Fruit fly (Drosophila melanogaster): Measurements from ENCODE around the gene ush.

ush gene

DNA sequence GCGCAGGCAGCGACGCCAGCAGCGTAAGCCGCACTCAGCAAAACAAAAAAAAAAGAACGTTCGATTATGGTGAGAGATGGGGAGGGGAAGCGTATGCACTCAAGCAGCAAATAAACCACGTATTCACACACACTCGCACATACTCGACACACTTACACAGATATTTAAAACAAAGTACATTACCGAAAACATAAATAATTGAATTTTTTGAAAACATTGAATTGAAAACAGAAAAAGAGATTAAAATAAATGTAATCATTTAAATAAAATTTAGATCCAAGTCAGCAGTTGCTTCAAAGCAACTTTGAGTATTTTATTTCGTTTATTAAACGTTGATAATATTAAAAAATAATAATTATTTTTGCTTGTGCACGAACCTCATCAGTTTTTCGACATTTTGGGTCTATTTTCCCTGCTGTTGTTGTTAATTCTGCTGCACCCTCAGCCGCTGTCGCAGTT lies 5.0 kb upstream of the ush start (continued):
- TF ChIP-seq Dip2 (GFP tag; IDR thresholded peaks at IDR 0.05) (no peak), CG14710 (tag; optimal IDR thresholded peaks at IDR 0.05) (peak; percentile 4), B-H2 (GFP tag; optimal IDR thresholded peaks at IDR 0.05) (no peak), Stat92E (GFP tag; optimal IDR thresholded peaks at IDR 0.05) (no peak), HmgD (GFP tag; optimal IDR thresholded peaks at IDR 0.05) (no peak), CG32767 (GFP tag; IDR thresholded peaks at IDR 0.05) (no peak), CG9932 (GFP tag; IDR thresholded peaks at IDR 0.05) (no peak), sd (tag; optimal IDR thresholded peaks at IDR 0.05) (no peak), CG12236 (GFP tag; optimal IDR thresholded peaks at IDR 0.05) (no peak), GATAe (GFP tag; conservative IDR thresholded peaks at IDR 0.05) (no peak), CHES-1-like (GFP tag; optimal IDR thresholded peaks at IDR 0.05) (no peak), dmrt99B (tag; optimal IDR thresholded peaks at IDR 0.05) (peak; percentile 83), da (GFP tag; optimal IDR thresholded peaks at IDR 0.05) (no peak), Sox100B (GFP tag; optimal IDR thresholded peaks at IDR 0.05) (peak; percentile 64), MESR4 (GFP tag; optimal IDR thresholded peaks at IDR 0.05) (no peak), CG9727 (GFP tag; optimal IDR thresholded peaks at IDR 0.05) (peak; percentile 29), sob (GFP tag; IDR thresholded peaks at IDR 0.05) (no peak), CG11456 (GFP tag; IDR thresholded peaks at IDR 0.05) (no peak), Taf1 (GFP tag; IDR thresholded peaks at IDR 0.05) (no peak), CG6683 (GFP tag; optimal IDR thresholded peaks at IDR 0.05) (peak; percentile 53), sens-2 (GFP tag; IDR thresholded peaks at IDR 0.05) (no peak), knrl (GFP tag; IDR thresholded peaks at IDR 0.05; ENCODE audit: partially characterized antibody) (no peak), CG3726 (GFP tag; IDR thresholded peaks at IDR 0.05) (no peak), CG15073 (GFP tag; optimal IDR thresholded peaks at IDR 0.05) (no peak), pb (GFP tag; optimal IDR thresholded peaks at IDR 0.05) (no peak), stc (GFP tag; IDR thresholded peaks at IDR 0.05) (no peak), Vsx1 (GFP tag; optimal IDR thresholded peaks at IDR 0.05) (peak; percentile 9), CG1602 (GFP tag; optimal IDR thresholded peaks at IDR 0.05) (peak; percentile 43), lilli (GFP tag; optimal IDR thresholded peaks at IDR 0.05) (no peak), CG6791 (GFP tag; IDR thresholded peaks at IDR 0.05; ENCODE audit: partially characterized antibody) (no peak), CG6813 (GFP tag; optimal IDR thresholded peaks at IDR 0.05) (peak; percentile 1), pum (GFP tag; optimal IDR thresholded peaks at IDR 0.05) (no peak), z (GFP tag; IDR thresholded peaks at IDR 0.05) (0 out of 3 replicates have a peak, but pooled peaks have one; percentile 32), Hr78 (GFP tag; optimal IDR thresholded peaks at IDR 0.05) (no peak), bab2 (GFP tag; optimal IDR thresholded peaks at IDR 0.05) (no peak), CG16779 (GFP tag; IDR thresholded peaks at IDR 0.05) (no peak), CrebB (tag; optimal IDR thresholded peaks at IDR 0.05) (no peak), aop (GFP tag; IDR thresholded peaks at IDR 0.05) (no peak), gem (tag; optimal IDR thresholded peaks at IDR 0.05) (peak; percentile 92), CG8388 (GFP tag; optimal IDR thresholded peaks at IDR 0.05) (peak; percentile 65), HmgZ (tag; optimal IDR thresholded peaks at IDR 0.05) (no peak), nau (GFP tag; optimal IDR thresholded peaks at IDR 0.05) (peak; percentile 20), CG43689 (GFP tag; IDR thresholded peaks at IDR 0.05) (no peak), ems (GFP tag; optimal IDR thresholded peaks at IDR 0.05) (no peak), CG6175 (GFP tag; IDR thresholded peaks at IDR 0.05) (no peak), eve (GFP tag; optimal IDR thresholded peaks at IDR 0.05) (no peak), CG9215 (GFP tag; IDR thresholded peaks at IDR 0.05) (no peak), disco-r (GFP tag; optimal IDR thresholded peaks at IDR 0.05) (no peak), CG17568 (GFP tag; optimal IDR thresholded peaks at IDR 0.05) (peak; percentile 27), so (GFP tag; IDR thresholded peaks at IDR 0.05) (no peak), croc (GFP tag; conservative IDR thresholded peaks at IDR 0.05) (peak; percentile 18; the same call in 1 of the 3 replicates)

Data from whole organism, embryonic.